Worm (Caenorhabditis elegans) whole organism, early embryonic: ENCODE measurements around the gene F21A3.4.

Experiments used
- B0310.2 ChIP-seq: sonication (generic microtip); optimal IDR thresholded peaks from 2 replicates; lab custom pipeline; 2016; ENCODE audit warnings: mild to moderate bottlenecking, missing genetic modification characterization, missing compliant biosample characterization
- ama-1 ChIP-seq: fragments of 150-350 bp; optimal IDR thresholded peaks from 2 replicates; lab custom pipeline; 2014
- ceh-13 ChIP-seq: fragments of 200-800 bp; sonication (Bioruptor generic); optimal IDR thresholded peaks from 2 replicates; lab custom pipeline; 2018; ENCODE audit warnings: mild to moderate bottlenecking, missing genetic modification characterization, missing compliant biosample characterization
- ceh-36 ChIP-seq: sonication (generic microtip); optimal IDR thresholded peaks from 2 replicates; lab custom pipeline; 2016; ENCODE audit warnings: missing genetic modification characterization, inconsistent platforms, missing compliant biosample characterization
- hmbx-1 ChIP-seq: sonication (generic microtip); optimal IDR thresholded peaks from 2 replicates; lab custom pipeline; 2016; ENCODE audit warnings: mild to moderate bottlenecking, missing genetic modification characterization, missing compliant biosample characterization
- pes-1 ChIP-seq: fragments of 200-800 bp; sonication (Bioruptor generic); IDR thresholded peaks from 2 replicates; pipeline ENCODE4 v1.3.6; 2022; ENCODE audit warnings: missing genetic modification reagents, missing genetic modification characterization, missing compliant biosample characterization
- scrt-1 ChIP-seq: fragments of 200-800 bp; sonication (Bioruptor generic); IDR thresholded peaks from 2 replicates; pipeline ENCODE4 v1.3.6; 2022; ENCODE audit warnings: missing genetic modification characterization, missing compliant biosample characterization
- tbx-11 ChIP-seq: fragments of 200-800 bp; sonication (Bioruptor generic); IDR thresholded peaks from 2 replicates; pipeline ENCODE4 v1.3.6; 2022; ENCODE audit warnings: missing genetic modification characterization, missing compliant biosample characterization
- tbx-37 ChIP-seq: fragments of 200-800 bp; sonication (Bioruptor generic); conservative IDR thresholded peaks from 2 replicates; pipeline ENCODE4 v1.3.6; 2022; ENCODE audit warnings: missing genetic modification reagents, missing genetic modification characterization, missing compliant biosample characterization

- TF ChIP-seq ceh-36 (no peak), B0310.2 (no peak), ceh-13 (GFP tag; lab: Kevin White, UChicago) (no peak), scrt-1 (GFP tag; lab: Robert Waterston, UW) (no peak), hmbx-1 (no peak), ama-1 (no peak), tbx-37 (GFP tag; lab: Robert Waterston, UW) (no peak), pes-1 (GFP tag; lab: Robert Waterston, UW) (no peak), tbx-11 (GFP tag; lab: Robert Waterston, UW) (no peak)
These were observed 19.9 kb upstream of the F21A3.4 start for ce11 chrV:15516476-15516875.
